Fruit fly (Drosophila melanogaster) whole organism, embryonic: ENCODE data around the gene wrd.
A peak's percentile ranks its signal among the peaks of the same experiment; 100 is the strongest.

Experiments used
- Abd-B ChIP-seq: fragments of 200-800 bp; sonication (Bioruptor generic); optimal IDR thresholded peaks from 2 replicates; lab custom pipeline; 2018; ENCODE audit warnings: missing biosample characterization, mild to moderate bottlenecking, missing genetic modification characterization, moderate library complexity
- Atf-2 ChIP-seq: fragments of 200-800 bp; sonication (Bioruptor generic); optimal IDR thresholded peaks from 2 replicates; lab custom pipeline; 2016; ENCODE audit warnings: missing biosample characterization, missing genetic modification characterization
- Atf6 ChIP-seq: fragments of 200-800 bp; sonication (Bioruptor generic); IDR thresholded peaks from 2 replicates; pipeline ENCODE4 v1.3.6; 2022; ENCODE audit warnings: missing biosample characterization, missing genetic modification characterization
- B-H1 ChIP-seq: fragments of 200-800 bp; sonication (Bioruptor generic); IDR thresholded peaks from 3 replicates; pipeline ENCODE4 v1.3.6; 2022; ENCODE audit warnings: missing biosample characterization, missing genetic modification characterization
- BEAF-32 ChIP-seq: fragments of 200-800 bp; sonication (Bioruptor generic); optimal IDR thresholded peaks from 3 replicates; lab custom pipeline; 2017; ENCODE audit warnings: missing biosample characterization, missing genetic modification characterization, mild to moderate bottlenecking, moderate library complexity, missing genetic modification reagents
- CG11560 ChIP-seq: fragments of 200-800 bp; sonication (Bioruptor generic); IDR thresholded peaks from 3 replicates; pipeline ENCODE4 v1.3.6; 2022; ENCODE audit warnings: missing biosample characterization, missing genetic modification characterization
- CG11695 ChIP-seq: fragments of 200-800 bp; sonication (Bioruptor generic); IDR thresholded peaks from 3 replicates; pipeline ENCODE4 v1.3.6; 2022; ENCODE audit warnings: missing biosample characterization, missing genetic modification characterization
- CG12299 ChIP-seq: fragments of 200-800 bp; sonication (Bioruptor generic); optimal IDR thresholded peaks from 2 replicates; lab custom pipeline; 2018; ENCODE audit warnings: missing biosample characterization, mild to moderate bottlenecking, missing genetic modification characterization
- CG1233 ChIP-seq: fragments of 200-800 bp; sonication (Bioruptor generic); optimal IDR thresholded peaks from 4 replicates; lab custom pipeline; 2018; ENCODE audit warnings: missing biosample characterization, mild to moderate bottlenecking, missing genetic modification characterization
- CG12942 ChIP-seq: fragments of 200-800 bp; sonication (Bioruptor generic); optimal IDR thresholded peaks from 3 replicates; lab custom pipeline; 2016; ENCODE audit warnings: missing biosample characterization, missing genetic modification characterization
- CG14014 ChIP-seq: fragments of 200-800 bp; sonication (Bioruptor generic); IDR thresholded peaks from 2 replicates; pipeline ENCODE4 v1.3.6; 2022; ENCODE audit warnings: missing biosample characterization, missing genetic modification characterization
- CG14050 ChIP-seq: fragments of 200-800 bp; sonication (Bioruptor generic); IDR thresholded peaks from 3 replicates; pipeline ENCODE4 v1.3.6; 2022; ENCODE audit warnings: missing biosample characterization, missing genetic modification characterization
- CG14441 ChIP-seq: fragments of 200-800 bp; sonication (Bioruptor generic); IDR thresholded peaks from 2 replicates; pipeline ENCODE4 v1.3.6; 2022; ENCODE audit warnings: missing biosample characterization, missing genetic modification characterization
- CG1602 ChIP-seq: fragments of 200-800 bp; sonication (Bioruptor generic); optimal IDR thresholded peaks from 3 replicates; lab custom pipeline; 2016; ENCODE audit warnings: missing biosample characterization, missing genetic modification characterization
- CG18011 ChIP-seq: fragments of 200-800 bp; sonication (Bioruptor generic); optimal IDR thresholded peaks from 2 replicates; lab custom pipeline; 2017; ENCODE audit warnings: missing biosample characterization, missing genetic modification characterization, mild to moderate bottlenecking, moderate library complexity, missing genotype
- CG2678 ChIP-seq: fragments of 200-800 bp; sonication (Bioruptor generic); optimal IDR thresholded peaks from 3 replicates; lab custom pipeline; 2019; ENCODE audit warnings: missing biosample characterization, mild to moderate bottlenecking, missing genetic modification characterization, moderate library complexity
- CG33557 ChIP-seq: fragments of 200-800 bp; sonication (Bioruptor generic); optimal IDR thresholded peaks from 2 replicates; lab custom pipeline; 2019; ENCODE audit warnings: missing biosample characterization, mild to moderate bottlenecking, missing genetic modification characterization, moderate library complexity
- CG3995 ChIP-seq: fragments of 200-800 bp; sonication (Bioruptor generic); optimal IDR thresholded peaks from 3 replicates; lab custom pipeline; 2016; ENCODE audit warnings: missing biosample characterization, missing genetic modification characterization
- CG4424 ChIP-seq: fragments of 200-800 bp; sonication (Bioruptor generic); optimal IDR thresholded peaks from 3 replicates; lab custom pipeline; 2016; ENCODE audit warnings: missing biosample characterization, missing genetic modification characterization
- CG4854 ChIP-seq: fragments of 200-800 bp; sonication (Bioruptor generic); optimal IDR thresholded peaks from 2 replicates; lab custom pipeline; 2016; ENCODE audit warnings: missing biosample characterization, missing genetic modification characterization, inconsistent platforms
- CG6272 ChIP-seq: fragments of 200-800 bp; sonication (Bioruptor generic); IDR thresholded peaks from 2 replicates; pipeline ENCODE4 v1.3.6; 2022; ENCODE audit warnings: missing biosample characterization, missing genetic modification characterization
- CG8359 ChIP-seq: fragments of 200-800 bp; sonication (Bioruptor generic); optimal IDR thresholded peaks from 2 replicates; lab custom pipeline; 2017; ENCODE audit warnings: missing biosample characterization, mild to moderate bottlenecking, missing genetic modification characterization, borderline replicate concordance
- CrebB ChIP-seq: fragments of 200-800 bp; sonication (Bioruptor generic); optimal IDR thresholded peaks from 3 replicates; lab custom pipeline; 2018; ENCODE audit warnings: missing biosample characterization, mild to moderate bottlenecking, missing genetic modification characterization
- Fer1 ChIP-seq: fragments of 200-800 bp; sonication (Bioruptor generic); optimal IDR thresholded peaks from 2 replicates; lab custom pipeline; 2017; ENCODE audit warnings: missing biosample characterization, mild to moderate bottlenecking, missing genetic modification characterization
- Jarid2 ChIP-seq: fragments of 200-800 bp; sonication (Bioruptor generic); optimal IDR thresholded peaks from 3 replicates; lab custom pipeline; 2017; ENCODE audit warnings: mild to moderate bottlenecking, missing biosample characterization, missing genetic modification reagents, missing genetic modification characterization
- Mes4 ChIP-seq: fragments of 200-800 bp; sonication (Bioruptor generic); optimal IDR thresholded peaks from 2 replicates; lab custom pipeline; 2016; ENCODE audit warnings: missing biosample characterization, missing genetic modification characterization
- Optix ChIP-seq: fragments of 200-800 bp; sonication (Bioruptor generic); IDR thresholded peaks from 3 replicates; pipeline ENCODE4 v1.3.6; 2022; ENCODE audit warnings: missing biosample characterization, missing genetic modification characterization
- Ptx1 ChIP-seq: fragments of 200-800 bp; sonication (Bioruptor generic); IDR thresholded peaks from 2 replicates; pipeline ENCODE4 v1.3.6; 2022; ENCODE audit warnings: missing biosample characterization, missing genetic modification characterization
- Rfx ChIP-seq: fragments of 200-800 bp; sonication (Bioruptor generic); IDR thresholded peaks from 2 replicates; pipeline ENCODE4 v1.3.6; 2022; ENCODE audit warnings: missing biosample characterization, missing genetic modification characterization
- TFAM ChIP-seq: fragments of 200-800 bp; sonication (Bioruptor generic); optimal IDR thresholded peaks from 2 replicates; lab custom pipeline; 2017; ENCODE audit warnings: missing biosample characterization, missing genetic modification characterization, inconsistent platforms
- Tbp ChIP-seq: fragments of >200 bp; optimal IDR thresholded peaks from 2 replicates; lab custom pipeline; 2018; ENCODE audit warnings: missing biosample characterization, missing genetic modification characterization
- amos ChIP-seq: fragments of 200-800 bp; sonication (Bioruptor generic); IDR thresholded peaks from 2 replicates; pipeline ENCODE4 v1.3.6; 2022; ENCODE audit warnings: missing biosample characterization, missing genetic modification characterization; ENCODE audit not compliant: partially characterized antibody
- aop ChIP-seq: fragments of 200-800 bp; sonication (Bioruptor generic); IDR thresholded peaks from 2 replicates; pipeline ENCODE4 v1.3.6; 2022; ENCODE audit warnings: missing biosample characterization, missing genetic modification characterization
- caup ChIP-seq: fragments of 200-800 bp; sonication (Bioruptor generic); optimal IDR thresholded peaks from 3 replicates; lab custom pipeline; 2017; ENCODE audit warnings: missing biosample characterization, mild to moderate bottlenecking, missing genetic modification characterization, moderate library complexity; ENCODE audit not compliant: severe bottlenecking
- corto ChIP-seq: fragments of 200-800 bp; sonication (Bioruptor generic); optimal IDR thresholded peaks from 2 replicates; lab custom pipeline; 2016; ENCODE audit warnings: missing biosample characterization, mild to moderate bottlenecking, missing genetic modification characterization, moderate library complexity
- crc ChIP-seq: fragments of 200-800 bp; sonication (Bioruptor generic); optimal IDR thresholded peaks from 2 replicates; lab custom pipeline; 2016; ENCODE audit warnings: missing biosample characterization, missing genetic modification characterization
- dan ChIP-seq: fragments of 200-800 bp; sonication (Bioruptor generic); IDR thresholded peaks from 2 replicates; pipeline ENCODE4 v1.3.6; 2022; ENCODE audit warnings: missing biosample characterization, missing genetic modification characterization
- danr ChIP-seq: fragments of 200-800 bp; sonication (Bioruptor generic); IDR thresholded peaks from 2 replicates; pipeline ENCODE4 v1.3.6; 2022; ENCODE audit warnings: missing biosample characterization, missing genetic modification characterization
- dmrt99B ChIP-seq: fragments of 200-800 bp; sonication (Bioruptor generic); optimal IDR thresholded peaks from 2 replicates; lab custom pipeline; 2018; ENCODE audit warnings: missing biosample characterization, mild to moderate bottlenecking, missing genetic modification characterization, moderate library complexity
- gro ChIP-seq: fragments of 200-800 bp; sonication (Bioruptor generic); optimal IDR thresholded peaks from 2 replicates; lab custom pipeline; 2016; ENCODE audit warnings: missing biosample characterization, missing genetic modification characterization
- inv ChIP-seq: fragments of 200-800 bp; sonication (Bioruptor generic); IDR thresholded peaks from 2 replicates; pipeline ENCODE4 v1.3.6; 2022; ENCODE audit warnings: missing biosample characterization, missing genetic modification characterization; ENCODE audit not compliant: partially characterized antibody
- lab ChIP-seq: fragments of 200-800 bp; sonication (Bioruptor generic); optimal IDR thresholded peaks from 3 replicates; lab custom pipeline; 2017; ENCODE audit warnings: missing biosample characterization, missing genetic modification characterization, mild to moderate bottlenecking, moderate library complexity, missing genetic modification reagents
- lov ChIP-seq, 2 experiments: fragments of 200-800 bp in 1 of 2; fragments of >200 bp in 1 of 2; sonication (Bioruptor generic) in 1 of 2; IDR thresholded peaks in 1 of 2; optimal IDR thresholded peaks in 1 of 2; 2 replicates in 1 of 2; 3 replicates in 1 of 2; pipeline versions ENCODE4 v1.3.6 to Lab custom; 2017 to 2022; ENCODE audit warnings: missing biosample characterization in 1 of 2, missing genetic modification characterization in 1 of 2
- pfk ChIP-seq: fragments of 200-800 bp; sonication (Bioruptor generic); optimal IDR thresholded peaks from 2 replicates; lab custom pipeline; 2018; ENCODE audit warnings: missing biosample characterization, mild to moderate bottlenecking, missing genetic modification characterization, moderate library complexity
- pros ChIP-seq: fragments of 200-800 bp; sonication (Bioruptor generic); optimal IDR thresholded peaks from 3 replicates; lab custom pipeline; 2019; ENCODE audit warnings: missing biosample characterization, mild to moderate bottlenecking, missing genetic modification characterization, moderate library complexity
- repo ChIP-seq: fragments of 200-800 bp; sonication (Bioruptor generic); optimal IDR thresholded peaks from 2 replicates; lab custom pipeline; 2016; ENCODE audit warnings: missing biosample characterization, missing genetic modification characterization
- trem ChIP-seq: fragments of 200-800 bp; optimal IDR thresholded peaks from 3 replicates; lab custom pipeline; 2019; ENCODE audit warnings: missing biosample characterization, mild to moderate bottlenecking, missing genetic modification characterization, moderate library complexity

The wrd gene

dm6 chr3R:18171983-18172967, 4.7 kb downstream of the wrd start (continued):
- peak; percentile 93 for TF ChIP-seq caup (GFP tag; lab: Kevin White, UChicago)
- peak; percentile 80 for TF ChIP-seq repo (GFP tag; lab: Kevin White, UChicago)
- peak; percentile 81 for TF ChIP-seq CG14050
- TF ChIP-seq Ptx1 (GFP tag; lab: Robert Waterston, UW): peak; percentile 93
- peak; percentile 95 for TF ChIP-seq lab (GFP tag; lab: Kevin White, UChicago)
- peak; percentile 95 for TF ChIP-seq Abd-B (GFP tag; lab: Kevin White, UChicago)
- peak; percentile 66 for TF ChIP-seq CG3995
- peak; percentile 97 for TF ChIP-seq CG2678 (tag; lab: Kevin White, UChicago)
- no peak for TF ChIP-seq Tbp (GFP tag; lab: Kevin White, UChicago)
- TF ChIP-seq Atf-2: peak; percentile 92
- TF ChIP-seq danr (GFP tag; lab: Robert Waterston, UW): peak; percentile 66
- peak; percentile 95 for TF ChIP-seq Fer1 (GFP tag; lab: Kevin White, UChicago)
- peak; percentile 91 for TF ChIP-seq CG11695 (GFP tag; lab: Robert Waterston, UW)
- TF ChIP-seq gro: peak; percentile 73
- peak; percentile 15; the same call in 1 of the 2 replicates for TF ChIP-seq aop (GFP tag; lab: Robert Waterston, UW)
- TF ChIP-seq CrebB (tag; lab: Kevin White, UChicago): peak; percentile 87
- TF ChIP-seq CG18011 (GFP tag; lab: Kevin White, UChicago): peak; percentile 75
- TF ChIP-seq crc: peak; percentile 88
- peak; percentile 86 for TF ChIP-seq CG33557 (GFP tag; lab: Kevin White, UChicago)
- TF ChIP-seq CG8359: peak; percentile 84
- peak; percentile 84 for TF ChIP-seq CG14014 (GFP tag; lab: Robert Waterston, UW)
- TF ChIP-seq dmrt99B: peak; percentile 95
- TF ChIP-seq CG4424: peak; percentile 94
- peak; percentile 90 for TF ChIP-seq Mes4 (GFP tag; lab: Kevin White, UChicago)
- peak; percentile 93 for TF ChIP-seq CG1233 (GFP tag; lab: Kevin White, UChicago)
- TF ChIP-seq B-H1 (GFP tag; lab: Robert Waterston, UW): peak; percentile 83
- TF ChIP-seq trem (tag; lab: Kevin White, UChicago): peak; percentile 86
- TF ChIP-seq inv (GFP tag; lab: Robert Waterston, UW): no peak
- no peak for TF ChIP-seq BEAF-32 (GFP tag; lab: Kevin White, UChicago)
- peak; percentile 36 for TF ChIP-seq corto (GFP tag; lab: Kevin White, UChicago)
- TF ChIP-seq TFAM (GFP tag; lab: Kevin White, UChicago): peak; percentile 56
- TF ChIP-seq lov (optimal IDR thresholded peaks at IDR 0.05; lab: Kevin White, UChicago): no peak
- 0 out of 3 replicates have a peak, but pooled peaks have one; percentile 49 for TF ChIP-seq lov (GFP tag; IDR thresholded peaks at IDR 0.05; lab: Robert Waterston, UW)
- TF ChIP-seq CG12942: peak; percentile 88
- TF ChIP-seq CG4854 (GFP tag; lab: Kevin White, UChicago): peak; percentile 84
- peak; percentile 87 for TF ChIP-seq CG14441
- peak; percentile 83 for TF ChIP-seq CG6272
- TF ChIP-seq Optix: peak; percentile 61; the same call in 1 of the 3 replicates
- peak; percentile 31; the same call in 1 of the 2 replicates for TF ChIP-seq dan
- peak; percentile 77 for TF ChIP-seq Jarid2 (GFP tag; lab: Kevin White, UChicago)
- TF ChIP-seq amos: no peak
- TF ChIP-seq CG1602: peak; percentile 93
- peak; percentile 6 for TF ChIP-seq pfk (GFP tag; lab: Kevin White, UChicago)
- peak; percentile 87 for TF ChIP-seq CG12299
- peak; percentile 89 for TF ChIP-seq Atf6 (GFP tag; lab: Robert Waterston, UW)
- TF ChIP-seq CG11560: peak; percentile 71; the same call in 2 of the 3 replicates
- peak; percentile 84 for TF ChIP-seq Rfx (GFP tag; lab: Robert Waterston, UW)
- no peak for TF ChIP-seq pros (GFP tag; lab: Kevin White, UChicago)
